Fruit fly (Drosophila melanogaster) whole organism, embryonic: Measurements from ENCODE around the gene CG13833.
A peak's percentile ranks its signal among the peaks of the same experiment; 100 is the strongest.

Experiments
- ATbp ChIP-seq: fragments of 200-800 bp; sonication (Bioruptor generic); optimal IDR thresholded peaks from 2 replicates; lab custom pipeline; 2017; ENCODE audit warnings: missing biosample characterization, mild to moderate bottlenecking, missing genetic modification characterization, missing genetic modification reagents
- Ada2b ChIP-seq: fragments of 200-800 bp; sonication (Bioruptor generic); IDR thresholded peaks from 2 replicates; pipeline ENCODE4 v1.3.6; 2022; ENCODE audit warnings: missing biosample characterization, missing genetic modification characterization
- Adf1 ChIP-seq: fragments of 200-800 bp; sonication (Bioruptor generic); IDR thresholded peaks from 2 replicates; pipeline ENCODE4 v1.3.6; 2022; ENCODE audit warnings: missing biosample characterization, missing genetic modification characterization
- BEAF-32 ChIP-seq: fragments of 200-800 bp; sonication (Bioruptor generic); optimal IDR thresholded peaks from 3 replicates; lab custom pipeline; 2017; ENCODE audit warnings: missing biosample characterization, missing genetic modification characterization, mild to moderate bottlenecking, moderate library complexity, missing genetic modification reagents
- Blimp-1 ChIP-seq: fragments of 200-800 bp; sonication (Bioruptor generic); optimal IDR thresholded peaks from 3 replicates; lab custom pipeline; 2018; ENCODE audit warnings: missing biosample characterization, missing genetic modification characterization, mild to moderate bottlenecking, moderate library complexity, missing genetic modification reagents
- CG10274 ChIP-seq: fragments of 200-800 bp; sonication (Bioruptor generic); optimal IDR thresholded peaks from 3 replicates; lab custom pipeline; 2017; ENCODE audit warnings: missing biosample characterization, mild to moderate bottlenecking, missing genetic modification characterization
- CG11085 ChIP-seq: fragments of 200-800 bp; sonication (Bioruptor generic); IDR thresholded peaks from 2 replicates; pipeline ENCODE4 v1.3.6; 2022; ENCODE audit warnings: missing biosample characterization, missing genetic modification characterization
- CG11456 ChIP-seq: fragments of 200-800 bp; sonication (Bioruptor generic); IDR thresholded peaks from 3 replicates; pipeline ENCODE4 v1.3.6; 2022; ENCODE audit warnings: missing biosample characterization, missing genetic modification characterization
- CG1233 ChIP-seq: fragments of 200-800 bp; sonication (Bioruptor generic); optimal IDR thresholded peaks from 4 replicates; lab custom pipeline; 2018; ENCODE audit warnings: missing biosample characterization, mild to moderate bottlenecking, missing genetic modification characterization
- CG1647 ChIP-seq: fragments of 200-800 bp; sonication (Bioruptor generic); optimal IDR thresholded peaks from 3 replicates; lab custom pipeline; 2016; ENCODE audit warnings: missing biosample characterization, missing genetic modification characterization
- CG2678 ChIP-seq: fragments of 200-800 bp; sonication (Bioruptor generic); optimal IDR thresholded peaks from 3 replicates; lab custom pipeline; 2019; ENCODE audit warnings: missing biosample characterization, mild to moderate bottlenecking, missing genetic modification characterization, moderate library complexity
- CG3995 ChIP-seq: fragments of 200-800 bp; sonication (Bioruptor generic); optimal IDR thresholded peaks from 3 replicates; lab custom pipeline; 2016; ENCODE audit warnings: missing biosample characterization, missing genetic modification characterization
- CG6175 ChIP-seq: fragments of 200-800 bp; sonication (Bioruptor generic); IDR thresholded peaks from 3 replicates; pipeline ENCODE4 v1.3.6; 2022; ENCODE audit warnings: missing biosample characterization, missing genetic modification characterization
- CG6689 ChIP-seq: fragments of 200-800 bp; sonication (Bioruptor generic); IDR thresholded peaks from 2 replicates; pipeline ENCODE4 v1.3.6; 2022; ENCODE audit warnings: missing biosample characterization, missing genetic modification characterization
- CG9797 ChIP-seq: fragments of 200-800 bp; sonication (Bioruptor generic); optimal IDR thresholded peaks from 3 replicates; lab custom pipeline; 2018; ENCODE audit warnings: missing biosample characterization, mild to moderate bottlenecking, missing genetic modification characterization
- CG9817 ChIP-seq: fragments of 200-800 bp; sonication (Bioruptor generic); optimal IDR thresholded peaks from 2 replicates; lab custom pipeline; 2018; ENCODE audit warnings: missing biosample characterization, mild to moderate bottlenecking, missing genetic modification characterization, moderate library complexity
- Chrac-16 ChIP-seq: fragments of 200-800 bp; sonication (Bioruptor generic); optimal IDR thresholded peaks from 3 replicates; lab custom pipeline; 2016; ENCODE audit warnings: missing biosample characterization, missing genetic modification characterization
- Dad ChIP-seq: fragments of 200-800 bp; sonication (Bioruptor generic); optimal IDR thresholded peaks from 3 replicates; lab custom pipeline; 2016; ENCODE audit warnings: missing biosample characterization, missing genetic modification characterization
- E2f2 ChIP-seq: fragments of 200-800 bp; sonication (Bioruptor generic); IDR thresholded peaks from 2 replicates; pipeline ENCODE4 v1.3.6; 2022; ENCODE audit warnings: missing biosample characterization, missing genetic modification characterization
- HLH54F ChIP-seq: fragments of 200-800 bp; sonication (Bioruptor generic); optimal IDR thresholded peaks from 3 replicates; lab custom pipeline; 2016; ENCODE audit warnings: missing biosample characterization, missing genetic modification characterization
- Jarid2 ChIP-seq: fragments of 200-800 bp; sonication (Bioruptor generic); optimal IDR thresholded peaks from 3 replicates; lab custom pipeline; 2017; ENCODE audit warnings: mild to moderate bottlenecking, missing biosample characterization, missing genetic modification reagents, missing genetic modification characterization
- MBD-R2 ChIP-seq: fragments of 200-800 bp; sonication (Bioruptor generic); IDR thresholded peaks from 2 replicates; pipeline ENCODE4 v1.3.6; 2022; ENCODE audit warnings: missing biosample characterization, missing genetic modification characterization
- Med ChIP-seq: fragments of 200-800 bp; sonication (Bioruptor generic); peaks from one replicate; lab custom pipeline; 2016; ENCODE audit warnings: missing biosample characterization, missing genetic modification characterization, mild to moderate bottlenecking, inconsistent platforms, moderate library complexity
- NC2α ChIP-seq: fragments of 200-800 bp; sonication (Bioruptor generic); optimal IDR thresholded peaks from 2 replicates; lab custom pipeline; 2016; ENCODE audit warnings: missing biosample characterization, missing genetic modification characterization
- Nf-YB ChIP-seq: fragments of 200-800 bp; sonication (Bioruptor generic); optimal IDR thresholded peaks from 3 replicates; lab custom pipeline; 2019; ENCODE audit warnings: missing biosample characterization, mild to moderate bottlenecking, missing genetic modification characterization, moderate library complexity
- Nf-YC ChIP-seq: fragments of 200-800 bp; optimal IDR thresholded peaks from 3 replicates; lab custom pipeline; 2019; ENCODE audit warnings: missing biosample characterization, mild to moderate bottlenecking, missing genetic modification characterization, moderate library complexity
- Oli ChIP-seq: fragments of 200-800 bp; sonication (Bioruptor generic); optimal IDR thresholded peaks from 2 replicates; lab custom pipeline; 2018; ENCODE audit warnings: missing biosample characterization, mild to moderate bottlenecking, missing genetic modification characterization, moderate library complexity
- chinmo ChIP-seq: fragments of 200-800 bp; sonication (Bioruptor generic); IDR thresholded peaks from 4 replicates; pipeline ENCODE4 v1.3.6; 2022; ENCODE audit warnings: missing biosample characterization, missing genetic modification characterization; ENCODE audit not compliant: partially characterized antibody
- gce ChIP-seq: fragments of 200-800 bp; sonication (Bioruptor generic); IDR thresholded peaks from 3 replicates; pipeline ENCODE4 v1.3.6; 2022; ENCODE audit warnings: missing biosample characterization, missing genetic modification characterization
- kah ChIP-seq: fragments of 200-800 bp; sonication (Bioruptor generic); optimal IDR thresholded peaks from 2 replicates; lab custom pipeline; 2018; ENCODE audit warnings: missing biosample characterization, mild to moderate bottlenecking, missing genetic modification characterization
- lilli ChIP-seq: fragments of 200-800 bp; sonication (Bioruptor generic); optimal IDR thresholded peaks from 3 replicates; lab custom pipeline; 2016; ENCODE audit warnings: missing biosample characterization, missing genetic modification characterization
- lmd ChIP-seq: fragments of 200-800 bp; sonication (Bioruptor generic); IDR thresholded peaks from 2 replicates; pipeline ENCODE4 v1.3.6; 2022; ENCODE audit warnings: missing biosample characterization, missing genetic modification characterization
- nau ChIP-seq: fragments of 200-800 bp; sonication (Bioruptor generic); optimal IDR thresholded peaks from 3 replicates; lab custom pipeline; 2017; ENCODE audit warnings: missing biosample characterization, mild to moderate bottlenecking, missing genetic modification characterization, missing genetic modification reagents
- pb ChIP-seq: fragments of 200-800 bp; sonication (Bioruptor generic); optimal IDR thresholded peaks from 3 replicates; lab custom pipeline; 2016; ENCODE audit warnings: missing biosample characterization, missing genetic modification characterization
- pfk ChIP-seq: fragments of 200-800 bp; sonication (Bioruptor generic); optimal IDR thresholded peaks from 2 replicates; lab custom pipeline; 2018; ENCODE audit warnings: missing biosample characterization, mild to moderate bottlenecking, missing genetic modification characterization, moderate library complexity
- phol ChIP-seq: fragments of 200-800 bp; sonication (Bioruptor generic); optimal IDR thresholded peaks from 3 replicates; lab custom pipeline; 2018; ENCODE audit warnings: missing biosample characterization, mild to moderate bottlenecking, missing genetic modification characterization, moderate library complexity
- sc ChIP-seq, 3 experiments: fragments of >200 bp in 2 of 3; fragments of 200-800 bp in 1 of 3; sonication (Bioruptor generic) in 1 of 3; optimal IDR thresholded peaks; 2 replicates in 2 of 3; 3 replicates in 1 of 3; lab custom pipeline; 2017; ENCODE audit warnings: mild to moderate bottlenecking in 1 of 3, missing biosample characterization in 1 of 3, missing genetic modification characterization in 1 of 3, missing genetic modification reagents in 1 of 3
- sd ChIP-seq: fragments of 200-800 bp; sonication (Bioruptor generic); optimal IDR thresholded peaks from 3 replicates; lab custom pipeline; 2018; ENCODE audit warnings: missing biosample characterization, mild to moderate bottlenecking, missing genetic modification characterization, moderate library complexity
- z ChIP-seq: fragments of 200-800 bp; sonication (Bioruptor generic); IDR thresholded peaks from 3 replicates; pipeline ENCODE4 v1.3.6; 2022; ENCODE audit warnings: missing biosample characterization, missing genetic modification characterization

Gene CG13833

DNA sequence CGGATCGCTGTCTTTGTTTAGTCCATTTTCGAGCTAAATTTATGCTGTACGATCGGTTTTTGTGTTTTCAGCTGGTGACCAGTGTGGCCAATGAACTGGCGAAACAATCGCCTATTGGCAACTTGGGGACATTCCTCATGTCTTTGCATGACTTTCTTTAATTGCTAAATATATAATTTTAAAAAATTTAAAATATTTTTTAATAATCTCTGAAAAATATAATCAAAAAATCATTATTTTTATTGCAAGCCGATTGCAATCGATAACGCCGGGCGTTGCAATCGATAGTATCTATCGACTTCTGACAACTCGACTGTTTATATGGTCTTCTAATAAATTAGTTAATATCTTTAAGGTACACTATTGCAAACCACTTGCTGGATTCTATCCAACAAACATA lies 25.8 kb upstream of the CG13833 start, which contains the start of the genes sav and Ublcp1 (continued):
- TF ChIP-seq CG9797 (GFP tag; lab: Kevin White, UChicago) (peak; percentile 71), lilli (GFP tag; lab: Kevin White, UChicago) (peak; percentile 27), phol (tag; lab: Kevin White, UChicago) (peak; percentile 57), BEAF-32 (GFP tag; lab: Kevin White, UChicago) (peak; percentile 76), chinmo (GFP tag; lab: Robert Waterston, UW) (peak; percentile 71; the same call in 3 of the 4 replicates), Chrac-16 (GFP tag; lab: Kevin White, UChicago) (peak; percentile 17)

DNA sequence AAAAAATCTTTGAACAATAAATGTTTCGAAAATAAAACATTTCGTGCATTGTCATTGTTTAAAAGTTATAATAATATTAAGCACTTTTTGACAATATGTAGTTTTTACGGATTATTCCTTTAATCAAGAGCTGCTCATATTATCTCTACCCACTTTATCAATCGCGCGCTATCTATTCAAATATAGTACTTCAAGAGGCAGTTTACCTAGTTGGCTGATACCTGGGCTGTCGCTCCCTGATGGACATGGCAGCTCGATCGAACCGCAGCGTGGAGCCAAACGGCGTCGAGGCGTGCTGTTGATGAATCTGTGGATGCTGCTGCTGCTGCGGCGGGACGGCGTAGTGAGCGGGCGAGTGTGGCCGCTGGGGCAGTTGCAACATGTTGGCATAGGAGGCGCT lies 24.8 kb upstream of the CG13833 start:
- no peak for TF ChIP-seq NC2α (GFP tag; lab: Kevin White, UChicago)
- TF ChIP-seq pb = no peak
- no peak for TF ChIP-seq CG1647 (GFP tag; lab: Kevin White, UChicago)
- TF ChIP-seq ATbp (GFP tag; lab: Kevin White, UChicago) = no peak
- TF ChIP-seq CG6175 (GFP tag; lab: Robert Waterston, UW) = no peak
- no peak for TF ChIP-seq Ada2b
- TF ChIP-seq CG1233 (GFP tag; lab: Kevin White, UChicago) = no peak
- no peak for TF ChIP-seq sc (optimal IDR thresholded peaks at IDR 0.05; lab: Kevin White, UChicago)
- no peak for TF ChIP-seq sc (GFP tag; optimal IDR thresholded peaks at IDR 0.05; lab: Kevin White, UChicago)
- TF ChIP-seq Dad (GFP tag; lab: Kevin White, UChicago) = no peak
- TF ChIP-seq E2f2 (GFP tag; lab: Robert Waterston, UW) = no peak
- no peak for TF ChIP-seq Med (GFP tag; lab: Kevin White, UChicago)
- TF ChIP-seq nau (GFP tag; lab: Kevin White, UChicago) = no peak

DNA sequence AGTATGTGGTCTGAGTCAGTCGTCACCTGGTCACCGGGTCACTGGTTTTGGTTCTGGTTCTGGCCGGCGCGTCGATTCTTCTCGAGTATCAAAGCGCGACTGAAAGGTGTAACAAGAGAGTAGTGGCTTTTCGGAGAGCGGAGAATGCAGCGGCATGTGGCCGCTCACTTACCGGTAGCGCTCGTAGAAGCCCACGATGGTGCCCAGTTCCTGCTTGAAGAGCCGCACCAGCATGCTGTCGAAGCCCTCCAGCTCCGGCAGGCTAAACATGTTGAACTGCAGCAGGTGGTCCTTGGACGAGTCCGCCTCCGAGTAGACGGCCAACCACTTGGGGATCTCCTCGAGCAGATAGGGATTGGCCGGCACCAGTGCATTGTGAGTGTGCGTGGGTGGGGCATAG lies 23.5 kb upstream of the CG13833 start, which contains the start of gene Ctns:
Ctns (minus strand) TSS at position 101 of the 400 bp plus-strand sequence.
- peak; percentile 15; the same call in 1 of the 2 replicates for TF ChIP-seq lmd (GFP tag; lab: Robert Waterston, UW)
- no peak for TF ChIP-seq Oli (tag; lab: Kevin White, UChicago)
- TF ChIP-seq kah (GFP tag; lab: Kevin White, UChicago) = no peak
- TF ChIP-seq z (GFP tag; lab: Robert Waterston, UW) = no peak

DNA sequence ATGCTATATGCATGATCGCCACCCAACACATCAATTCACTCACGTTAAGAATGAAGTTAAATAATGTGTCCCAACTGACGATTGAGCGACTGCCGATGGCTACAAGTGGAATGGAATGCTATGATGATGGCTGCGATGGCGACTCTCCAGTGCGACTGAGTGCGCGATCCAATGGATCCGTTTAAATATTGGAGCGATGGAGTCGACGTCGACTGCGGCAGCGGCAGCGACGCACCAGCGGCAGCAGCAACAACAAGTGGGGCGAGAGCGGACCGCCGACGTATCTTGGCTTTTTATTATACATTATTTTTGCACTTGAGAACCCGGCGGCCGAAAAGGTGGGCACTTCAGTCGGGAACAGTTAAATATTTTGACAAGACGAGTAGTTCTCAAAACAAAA lies 22.0 kb upstream of the CG13833 start:
- TF ChIP-seq Jarid2 (GFP tag; lab: Kevin White, UChicago) (peak; percentile 14), CG2678 (tag; lab: Kevin White, UChicago) (no peak), Nf-YC (tag; lab: Kevin White, UChicago) (no peak), CG11085 (GFP tag; lab: Robert Waterston, UW) (no peak), pfk (GFP tag; lab: Kevin White, UChicago) (peak; percentile 29), CG6689 (GFP tag; lab: Robert Waterston, UW) (no peak), CG9817 (tag; lab: Kevin White, UChicago) (no peak), CG3995 (GFP tag; lab: Kevin White, UChicago) (no peak), CG10274 (GFP tag; lab: Kevin White, UChicago) (no peak), CG11456 (GFP tag; lab: Robert Waterston, UW) (0 out of 3 replicates have a peak, but pooled peaks have one; percentile 42), Blimp-1 (GFP tag; lab: Kevin White, UChicago) (no peak), MBD-R2 (0 out of 2 replicates have a peak, but pooled peaks have one; percentile 9), Nf-YB (GFP tag; lab: Kevin White, UChicago) (no peak), HLH54F (GFP tag; lab: Kevin White, UChicago) (no peak), Med (GFP tag; lab: Kevin White, UChicago) (peak; percentile 72), lmd (GFP tag; lab: Robert Waterston, UW) (no peak), nau (GFP tag; lab: Kevin White, UChicago) (no peak), Adf1 (GFP tag; lab: Robert Waterston, UW) (peak; percentile 93), gce (no peak), sd (tag; lab: Kevin White, UChicago) (peak; percentile 10)
